Fruit fly (Drosophila melanogaster) whole organism, embryonic: ENCODE results near the gene blot.
A peak's percentile ranks its signal among the peaks of the same experiment; 100 is the strongest.

Source experiments
- Atf-2 ChIP-seq: fragments of 200-800 bp; sonication (Bioruptor generic); optimal IDR thresholded peaks from 2 replicates; lab custom pipeline; 2016; ENCODE audit warnings: missing biosample characterization, missing genetic modification characterization
- CG10431 ChIP-seq: fragments of 200-800 bp; sonication (Bioruptor generic); optimal IDR thresholded peaks from 3 replicates; lab custom pipeline; 2018; ENCODE audit warnings: missing biosample characterization, mild to moderate bottlenecking, missing genetic modification characterization
- CG10979 ChIP-seq: fragments of 200-800 bp; sonication (Bioruptor generic); optimal IDR thresholded peaks from 2 replicates; lab custom pipeline; 2018; ENCODE audit warnings: missing biosample characterization, mild to moderate bottlenecking, missing genetic modification characterization, moderate library complexity
- CG12104 ChIP-seq: fragments of 200-800 bp; sonication (Bioruptor generic); optimal IDR thresholded peaks from 3 replicates; lab custom pipeline; 2016; ENCODE audit warnings: missing biosample characterization, missing genetic modification characterization
- CG12391 ChIP-seq: fragments of 200-800 bp; sonication (Bioruptor generic); optimal IDR thresholded peaks from 3 replicates; lab custom pipeline; 2018; ENCODE audit warnings: missing biosample characterization, mild to moderate bottlenecking, missing genetic modification characterization, moderate library complexity
- CG17802 ChIP-seq: fragments of 200-800 bp; sonication (Bioruptor generic); optimal IDR thresholded peaks from 2 replicates; lab custom pipeline; 2018; ENCODE audit warnings: missing biosample characterization, mild to moderate bottlenecking, missing genetic modification characterization, moderate library complexity
- CG2202 ChIP-seq: fragments of 200-800 bp; sonication (Bioruptor generic); optimal IDR thresholded peaks from 2 replicates; lab custom pipeline; 2018; ENCODE audit warnings: missing biosample characterization, mild to moderate bottlenecking, missing genetic modification characterization
- CG31365 ChIP-seq: fragments of 200-800 bp; sonication (Bioruptor generic); optimal IDR thresholded peaks from 2 replicates; lab custom pipeline; 2018; ENCODE audit warnings: missing biosample characterization, mild to moderate bottlenecking, missing genetic modification characterization
- CG7786 ChIP-seq: fragments of 200-800 bp; sonication (Bioruptor generic); optimal IDR thresholded peaks from 2 replicates; lab custom pipeline; 2016; ENCODE audit warnings: missing biosample characterization, missing genetic modification characterization
- CG8089 ChIP-seq: fragments of 200-800 bp; sonication (Bioruptor generic); optimal IDR thresholded peaks from 3 replicates; lab custom pipeline; 2016; ENCODE audit warnings: missing biosample characterization, missing genetic modification characterization
- CG8924 ChIP-seq: fragments of 200-800 bp; optimal IDR thresholded peaks from 3 replicates; lab custom pipeline; 2019; ENCODE audit warnings: missing biosample characterization, mild to moderate bottlenecking, missing genetic modification characterization, moderate library complexity
- CG9727 ChIP-seq: fragments of 200-800 bp; sonication (Bioruptor generic); optimal IDR thresholded peaks from 3 replicates; lab custom pipeline; 2017; ENCODE audit warnings: missing biosample characterization, mild to moderate bottlenecking, missing genetic modification characterization
- CHES-1-like ChIP-seq: fragments of 200-800 bp; sonication (Bioruptor generic); optimal IDR thresholded peaks from 2 replicates; lab custom pipeline; 2016; ENCODE audit warnings: missing biosample characterization, missing genetic modification characterization
- D ChIP-seq, 2 experiments: fragments of 200-800 bp in 1 of 2; fragments of >200 bp in 1 of 2; sonication (Bioruptor generic) in 1 of 2; optimal IDR thresholded peaks; 2 replicates in 1 of 2; 3 replicates in 1 of 2; lab custom pipeline; 2017; ENCODE audit warnings: mild to moderate bottlenecking in 1 of 2, missing biosample characterization in 1 of 2, missing genetic modification characterization in 1 of 2, missing genetic modification reagents in 1 of 2
- Hr39 ChIP-seq: fragments of >200 bp; optimal IDR thresholded peaks from 2 replicates; lab custom pipeline; 2017
- Hsf ChIP-seq: fragments of 200-800 bp; sonication (Bioruptor generic); optimal IDR thresholded peaks from 3 replicates; lab custom pipeline; 2016; ENCODE audit warnings: missing biosample characterization, missing genetic modification characterization
- Jarid2 ChIP-seq: fragments of 200-800 bp; sonication (Bioruptor generic); optimal IDR thresholded peaks from 3 replicates; lab custom pipeline; 2017; ENCODE audit warnings: mild to moderate bottlenecking, missing biosample characterization, missing genetic modification reagents, missing genetic modification characterization
- Med ChIP-seq: fragments of 200-800 bp; sonication (Bioruptor generic); peaks from one replicate; lab custom pipeline; 2016; ENCODE audit warnings: missing biosample characterization, missing genetic modification characterization, mild to moderate bottlenecking, inconsistent platforms, moderate library complexity
- Mes4 ChIP-seq: fragments of 200-800 bp; sonication (Bioruptor generic); optimal IDR thresholded peaks from 2 replicates; lab custom pipeline; 2016; ENCODE audit warnings: missing biosample characterization, missing genetic modification characterization
- Mrtf ChIP-seq: fragments of 200-800 bp; sonication (Bioruptor generic); IDR thresholded peaks from 3 replicates; pipeline ENCODE4 v1.3.6; 2022; ENCODE audit warnings: missing biosample characterization, missing genetic modification characterization
- NFAT ChIP-seq: fragments of 200-800 bp; sonication (Bioruptor generic); IDR thresholded peaks from 2 replicates; pipeline ENCODE4 v1.3.6; 2022; ENCODE audit warnings: missing biosample characterization, missing genetic modification characterization
- Sox102F ChIP-seq: fragments of 200-800 bp; sonication (Bioruptor generic); optimal IDR thresholded peaks from 2 replicates; lab custom pipeline; 2018; ENCODE audit warnings: missing biosample characterization, mild to moderate bottlenecking, missing genetic modification characterization, moderate library complexity
- Xrp1 ChIP-seq: fragments of 200-800 bp; sonication (Bioruptor generic); IDR thresholded peaks from 2 replicates; pipeline ENCODE4 v1.3.6; 2022; ENCODE audit warnings: missing biosample characterization, missing genetic modification characterization
- ash1 ChIP-seq: fragments of 200-800 bp; sonication (Bioruptor generic); optimal IDR thresholded peaks from 2 replicates; lab custom pipeline; 2018; ENCODE audit warnings: missing biosample characterization, mild to moderate bottlenecking, missing genetic modification characterization
- bab2 ChIP-seq: fragments of 200-800 bp; sonication (Bioruptor generic); optimal IDR thresholded peaks from 2 replicates; lab custom pipeline; 2016; ENCODE audit warnings: missing biosample characterization, missing genetic modification characterization
- bbx ChIP-seq: fragments of 200-800 bp; sonication (Bioruptor generic); IDR thresholded peaks from 2 replicates; pipeline ENCODE4 v1.3.6; 2022; ENCODE audit warnings: missing biosample characterization, missing genetic modification characterization; ENCODE audit not compliant: partially characterized antibody
- chinmo ChIP-seq: fragments of 200-800 bp; sonication (Bioruptor generic); IDR thresholded peaks from 4 replicates; pipeline ENCODE4 v1.3.6; 2022; ENCODE audit warnings: missing biosample characterization, missing genetic modification characterization; ENCODE audit not compliant: partially characterized antibody
- chn ChIP-seq: fragments of 200-800 bp; sonication (Bioruptor generic); optimal IDR thresholded peaks from 2 replicates; lab custom pipeline; 2016; ENCODE audit warnings: missing biosample characterization, missing genetic modification characterization
- da ChIP-seq: fragments of 200-800 bp; sonication (Bioruptor generic); optimal IDR thresholded peaks from 2 replicates; lab custom pipeline; 2016; ENCODE audit warnings: missing biosample characterization, missing genetic modification characterization
- dati ChIP-seq: fragments of 200-800 bp; sonication (Bioruptor generic); IDR thresholded peaks from 2 replicates; pipeline ENCODE4 v1.3.6; 2022; ENCODE audit warnings: missing biosample characterization, missing genetic modification characterization
- disco-r ChIP-seq: fragments of 200-800 bp; sonication (Bioruptor generic); optimal IDR thresholded peaks from 2 replicates; lab custom pipeline; 2016; ENCODE audit warnings: missing biosample characterization, missing genetic modification characterization
- fd64A ChIP-seq: fragments of 200-800 bp; sonication (Bioruptor generic); optimal IDR thresholded peaks from 3 replicates; lab custom pipeline; 2018; ENCODE audit warnings: missing biosample characterization, mild to moderate bottlenecking, missing genetic modification characterization
- grn ChIP-seq: fragments of 200-800 bp; sonication (Bioruptor generic); optimal IDR thresholded peaks from 3 replicates; lab custom pipeline; 2017; ENCODE audit warnings: missing biosample characterization, missing genetic modification characterization
- kah ChIP-seq: fragments of 200-800 bp; sonication (Bioruptor generic); optimal IDR thresholded peaks from 2 replicates; lab custom pipeline; 2018; ENCODE audit warnings: missing biosample characterization, mild to moderate bottlenecking, missing genetic modification characterization
- lbe ChIP-seq: fragments of 200-800 bp; sonication (Bioruptor generic); optimal IDR thresholded peaks from 2 replicates; lab custom pipeline; 2016; ENCODE audit warnings: missing biosample characterization, mild to moderate bottlenecking, missing genetic modification characterization
- nau ChIP-seq: fragments of 200-800 bp; sonication (Bioruptor generic); optimal IDR thresholded peaks from 3 replicates; lab custom pipeline; 2017; ENCODE audit warnings: missing biosample characterization, mild to moderate bottlenecking, missing genetic modification characterization, missing genetic modification reagents
- otp ChIP-seq: fragments of 200-800 bp; sonication (Bioruptor generic); IDR thresholded peaks from 3 replicates; pipeline ENCODE4, ENCODE4 v1.3.6; 2022; ENCODE audit warnings: missing biosample characterization, missing genetic modification characterization
- prd ChIP-seq, 3 experiments: fragments of >200 bp in 2 of 3; fragments of 200-800 bp in 1 of 3; sonication (Bioruptor generic) in 1 of 3; optimal IDR thresholded peaks in 2 of 3; IDR thresholded peaks in 1 of 3; 2 replicates in 2 of 3; 3 replicates in 1 of 3; pipeline versions ENCODE4 v1.3.6 to Lab custom; 2017 to 2022; ENCODE audit warnings: missing biosample characterization in 1 of 3, missing genetic modification characterization in 1 of 3
- psq ChIP-seq: fragments of 200-800 bp; sonication (Bioruptor generic); optimal IDR thresholded peaks from 2 replicates; lab custom pipeline; 2017; ENCODE audit warnings: missing biosample characterization, missing genetic modification characterization
- rib ChIP-seq: fragments of 200-800 bp; sonication (Bioruptor generic); IDR thresholded peaks from 2 replicates; pipeline ENCODE4 v1.3.6; 2022; ENCODE audit warnings: missing biosample characterization, missing genetic modification characterization
- schlank ChIP-seq: fragments of 200-800 bp; sonication (Bioruptor generic); optimal IDR thresholded peaks from 2 replicates; lab custom pipeline; 2018; ENCODE audit warnings: missing biosample characterization, mild to moderate bottlenecking, missing genetic modification characterization
- sens-2 ChIP-seq: fragments of 200-800 bp; sonication (Bioruptor generic); IDR thresholded peaks from 2 replicates; pipeline ENCODE4 v1.3.6; 2022; ENCODE audit warnings: missing biosample characterization, missing genetic modification characterization
- tgo ChIP-seq: fragments of 200-800 bp; sonication (Bioruptor generic); IDR thresholded peaks from 3 replicates; pipeline ENCODE4 v1.3.6; 2022; ENCODE audit warnings: missing biosample characterization, missing genetic modification characterization
- tll ChIP-seq, 2 experiments: fragments of 200-800 bp in 1 of 2; fragments of >200 bp in 1 of 2; sonication (Bioruptor generic) in 1 of 2; optimal IDR thresholded peaks; 2 replicates each; lab custom pipeline; 2017 to 2019; ENCODE audit warnings: missing biosample characterization in 2 of 2, missing genetic modification characterization in 2 of 2, mild to moderate bottlenecking in 1 of 2, moderate library complexity in 1 of 2
- trh ChIP-seq: fragments of 200-800 bp; sonication (Bioruptor generic); optimal IDR thresholded peaks from 2 replicates; lab custom pipeline; 2016; ENCODE audit warnings: missing biosample characterization, missing genetic modification characterization
- zfh1 ChIP-seq: fragments of 200-800 bp; sonication (Bioruptor generic); IDR thresholded peaks from 3 replicates; pipeline ENCODE4 v1.3.6; 2022; ENCODE audit warnings: missing biosample characterization, missing genetic modification characterization

The blot gene

DNA sequence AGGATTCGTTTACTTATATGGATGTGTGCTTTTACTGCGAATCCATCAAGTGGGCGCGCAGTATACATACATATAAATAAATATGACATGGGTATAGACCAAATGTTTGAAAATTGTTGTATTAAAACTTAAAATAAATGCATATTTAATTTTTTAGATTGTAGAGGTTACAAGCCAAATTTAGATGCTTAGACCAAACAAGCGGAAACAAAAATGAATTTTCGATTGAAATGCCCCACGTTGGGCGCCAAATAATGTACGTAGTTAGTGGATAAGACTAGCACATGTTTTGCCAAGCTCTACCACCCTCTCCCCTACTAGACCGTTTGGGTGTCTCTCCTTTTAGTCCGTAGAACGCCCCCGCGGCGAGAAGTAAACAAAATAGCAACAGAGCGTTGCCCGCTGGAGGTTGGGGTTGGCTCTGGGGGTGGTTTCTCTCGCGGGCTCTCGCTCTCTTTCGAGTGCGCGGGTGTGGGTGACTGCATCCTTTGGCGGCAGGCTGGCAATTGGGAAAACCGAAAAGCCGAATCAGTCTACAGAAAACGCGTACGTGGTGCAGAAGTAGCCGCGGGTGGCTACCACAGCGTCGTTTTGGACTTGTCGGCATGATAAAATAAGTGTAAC is 17.7 kb upstream of the blot start, which contains the start of gene CG18265 (continued):
- TF ChIP-seq CG9727 (GFP tag; lab: Kevin White, UChicago) (no peak), tgo (GFP tag; lab: Robert Waterston, UW) (no peak), CG10431 (GFP tag; lab: Kevin White, UChicago) (no peak), CG7786 (no peak), chinmo (GFP tag; lab: Robert Waterston, UW) (0 out of 4 replicates have a peak, but pooled peaks have one; percentile 35)
- TF ChIP-seq, all 482 proteins: peak for 20

- TF ChIP-seq CHES-1-like (GFP tag; lab: Kevin White, UChicago) (no peak), Mrtf (GFP tag; lab: Robert Waterston, UW) (no peak), CG8924 (tag; lab: Kevin White, UChicago) (no peak), NFAT (GFP tag; lab: Robert Waterston, UW) (no peak), sens-2 (GFP tag; lab: Robert Waterston, UW) (no peak), disco-r (no peak), CG2202 (tag; lab: Kevin White, UChicago) (no peak), Mes4 (GFP tag; lab: Kevin White, UChicago) (no peak), da (GFP tag; lab: Kevin White, UChicago) (no peak), lbe (GFP tag; lab: Kevin White, UChicago) (no peak), fd64A (GFP tag; lab: Kevin White, UChicago) (no peak), Sox102F (GFP tag; lab: Kevin White, UChicago) (no peak), CG10979 (tag; lab: Kevin White, UChicago) (no peak), ash1 (GFP tag; lab: Kevin White, UChicago) (no peak)
These were observed 15.0 kb upstream of the blot start, which contains the start of gene CG12229 for dm6 chr3L:17436331-17436730. Gene CG12229, minus strand, starts transcription at chr3L:17436431.

DNA sequence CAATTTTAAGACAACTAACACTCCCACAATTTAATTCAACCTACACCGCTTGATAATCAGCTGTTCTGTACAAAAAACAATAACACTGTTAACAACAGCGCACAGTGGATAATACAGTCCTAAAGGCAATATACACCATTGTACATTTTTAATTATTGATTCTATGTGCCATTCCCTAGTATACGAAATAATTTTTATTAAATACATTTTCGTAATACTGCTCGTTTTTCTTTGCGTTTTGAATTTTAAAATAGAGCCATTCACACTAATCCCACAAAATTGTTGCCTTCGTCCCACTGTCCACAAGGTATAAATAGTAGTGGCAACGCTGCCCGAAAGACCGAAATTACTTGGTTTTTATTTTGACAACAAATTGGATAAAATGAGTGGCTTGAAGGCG is 12.2 kb upstream of the blot start, which contains the start of the genes Coq4 and CG32176:
Gene Coq4 (minus strand): TSS at position 67 of the 400 bp plus-strand sequence.
Gene CG32176 (plus strand): TSS at position 314 of the 400 bp plus-strand sequence.
- TF ChIP-seq bab2 (GFP tag; lab: Kevin White, UChicago) (peak; percentile 98), grn (GFP tag; lab: Kevin White, UChicago) (peak; percentile 75), otp (peak; percentile 98), kah (peak; percentile 90), chn (peak; percentile 99), prd (optimal IDR thresholded peaks at IDR 0.05; lab: Kevin White, UChicago) (no peak), prd (GFP tag; IDR thresholded peaks at IDR 0.05; lab: Robert Waterston, UW) (peak; percentile 99), CG12391 (tag; lab: Kevin White, UChicago) (peak; percentile 99), CG8089 (GFP tag; lab: Kevin White, UChicago) (peak; percentile 97), da (GFP tag; lab: Kevin White, UChicago) (peak; percentile 95), dati (GFP tag; lab: Robert Waterston, UW) (peak; percentile 92), Hr39 (lab: Kevin White, UChicago) (no peak), nau (peak; percentile 93), Jarid2 (GFP tag; lab: Kevin White, UChicago) (peak; percentile 84), Med (GFP tag; lab: Kevin White, UChicago) (peak; percentile 100), CG17802 (tag; lab: Kevin White, UChicago) (peak; percentile 91), zfh1 (GFP tag; lab: Robert Waterston, UW) (peak; percentile 99), rib (GFP tag; lab: Robert Waterston, UW) (peak; percentile 98), schlank (tag; lab: Kevin White, UChicago) (peak; percentile 97), trh (GFP tag; lab: Kevin White, UChicago) (peak; percentile 98), D (optimal IDR thresholded peaks at IDR 0.05; lab: Kevin White, UChicago) (no peak), D (GFP tag; optimal IDR thresholded peaks at IDR 0.05; lab: Kevin White, UChicago) (peak; percentile 96), Atf-2 (GFP tag; lab: Kevin White, UChicago) (peak; percentile 98), CG31365 (tag; lab: Kevin White, UChicago) (peak; percentile 85), tll (GFP tag; optimal IDR thresholded peaks at IDR 0.05; lab: Kevin White, UChicago) (peak in 1 of 2 experiments; percentile 32), psq (GFP tag; lab: Kevin White, UChicago) (peak; percentile 93), Xrp1 (GFP tag; lab: Robert Waterston, UW) (peak; percentile 99), bbx (GFP tag; lab: Robert Waterston, UW) (peak; percentile 68; the same call in 1 of the 2 replicates), Hsf (peak; percentile 99), CG12104 (peak; percentile 94)
